Fruit fly (Drosophila melanogaster): ENCODE results near the gene Efhc1.1.

The Efhc1.1 gene

dm6 chrX:15783610-15784009 lies at the start of gene Efhc1.1:
Gene Efhc1.1, minus strand, starts transcription at chrX:15783710.
- TF ChIP-seq Pif1B (GFP tag; optimal IDR thresholded peaks at IDR 0.05) (no peak), gl (tag; optimal IDR thresholded peaks at IDR 0.05) (no peak), CG32121 (GFP tag; IDR thresholded peaks at IDR 0.05) (no peak), CG9948 (tag; optimal IDR thresholded peaks at IDR 0.05) (no peak), CG10348 (GFP tag; IDR thresholded peaks at IDR 0.05) (no peak), CG13204 (GFP tag; optimal IDR thresholded peaks at IDR 0.05) (no peak), CG14655 (GFP tag; optimal IDR thresholded peaks at IDR 0.05) (no peak)

dm6 chrX:15822363-15822762 lies 38.9 kb upstream of the Efhc1.1 start:
- TF ChIP-seq Snoo (tag; optimal IDR thresholded peaks at IDR 0.05), result no peak
- TF ChIP-seq Ets98B (GFP tag; IDR thresholded peaks at IDR 0.05), result no peak
- TF ChIP-seq CG17806 (tag; optimal IDR thresholded peaks at IDR 0.05), result no peak
- no peak for TF ChIP-seq CG4496 (GFP tag; IDR thresholded peaks at IDR 0.05)
- TF ChIP-seq CG8301 (tag; optimal IDR thresholded peaks at IDR 0.05), result no peak

dm6 chrX:15818608-15819184 lies 35.2 kb upstream of the Efhc1.1 start:
- no peak for TF ChIP-seq CG4496 (GFP tag; IDR thresholded peaks at IDR 0.05)

- no peak for TF ChIP-seq fd96Ca (GFP tag; IDR thresholded peaks at IDR 0.05)
- TF ChIP-seq rn (GFP tag; IDR thresholded peaks at IDR 0.05), result no peak
- TF ChIP-seq EcR (GFP tag; optimal IDR thresholded peaks at IDR 0.05), result no peak
- TF ChIP-seq CG12605 (GFP tag; IDR thresholded peaks at IDR 0.05), result no peak
- TF ChIP-seq Pif1A (GFP tag; optimal IDR thresholded peaks at IDR 0.05), result no peak
- TF ChIP-seq CG17806 (tag; optimal IDR thresholded peaks at IDR 0.05), result no peak
- no peak for TF ChIP-seq CG8301 (tag; optimal IDR thresholded peaks at IDR 0.05)
- TF ChIP-seq CG34367 (tag; optimal IDR thresholded peaks at IDR 0.05), result no peak
- TF ChIP-seq Snoo (tag; optimal IDR thresholded peaks at IDR 0.05), result no peak
- no peak for TF ChIP-seq CG14655 (GFP tag; optimal IDR thresholded peaks at IDR 0.05)
- TF ChIP-seq CG8159 (tag; optimal IDR thresholded peaks at IDR 0.05), result no peak
- no peak for TF ChIP-seq CG10348 (GFP tag; IDR thresholded peaks at IDR 0.05)
- TF ChIP-seq CG13204 (GFP tag; optimal IDR thresholded peaks at IDR 0.05), result no peak
- TF ChIP-seq Ets98B (GFP tag; IDR thresholded peaks at IDR 0.05), result no peak; the same call in 1 of the 2 replicates
- TF ChIP-seq gl (tag; optimal IDR thresholded peaks at IDR 0.05), result no peak
- no peak for TF ChIP-seq CG9948 (tag; optimal IDR thresholded peaks at IDR 0.05)
- no peak for TF ChIP-seq CG15710 (tag; optimal IDR thresholded peaks at IDR 0.05)
- TF ChIP-seq D1 (tag; optimal IDR thresholded peaks at IDR 0.05), result no peak
These were observed 34.3 kb upstream of the Efhc1.1 start for dm6 chrX:15817823-15818222.

- no peak for TF ChIP-seq CG8159 (tag; optimal IDR thresholded peaks at IDR 0.05)
- TF ChIP-seq EcR (GFP tag; optimal IDR thresholded peaks at IDR 0.05), result no peak
- TF ChIP-seq CG4496 (GFP tag; IDR thresholded peaks at IDR 0.05), result no peak
- TF ChIP-seq gl (tag; optimal IDR thresholded peaks at IDR 0.05), result no peak
These were observed 33.4 kb upstream of the Efhc1.1 start for dm6 chrX:15816905-15817304.

- TF ChIP-seq CG15710 (tag; optimal IDR thresholded peaks at IDR 0.05), result no peak
- TF ChIP-seq EcR (GFP tag; optimal IDR thresholded peaks at IDR 0.05), result no peak
- TF ChIP-seq fd96Ca (GFP tag; IDR thresholded peaks at IDR 0.05), result no peak
- TF ChIP-seq Pif1A (GFP tag; optimal IDR thresholded peaks at IDR 0.05), result no peak
- TF ChIP-seq D1 (tag; optimal IDR thresholded peaks at IDR 0.05), result no peak
- TF ChIP-seq CG14655 (GFP tag; optimal IDR thresholded peaks at IDR 0.05), result no peak
- no peak for TF ChIP-seq CG8159 (tag; optimal IDR thresholded peaks at IDR 0.05)
- no peak for TF ChIP-seq Ets98B (GFP tag; IDR thresholded peaks at IDR 0.05)
- no peak for TF ChIP-seq Snoo (tag; optimal IDR thresholded peaks at IDR 0.05)
- TF ChIP-seq CG4496 (GFP tag; IDR thresholded peaks at IDR 0.05), result no peak
These were observed 32.6 kb upstream of the Efhc1.1 start for dm6 chrX:15816127-15816526.

dm6 chrX:15814485-15814884 lies 31.0 kb upstream of the Efhc1.1 start:
- no peak for TF ChIP-seq EcR (GFP tag; optimal IDR thresholded peaks at IDR 0.05)
- no peak for TF ChIP-seq Pif1B (GFP tag; optimal IDR thresholded peaks at IDR 0.05)
- TF ChIP-seq CG9948 (tag; optimal IDR thresholded peaks at IDR 0.05), result no peak
- no peak for TF ChIP-seq CG15710 (tag; optimal IDR thresholded peaks at IDR 0.05)
- no peak for TF ChIP-seq rn (GFP tag; IDR thresholded peaks at IDR 0.05)
- TF ChIP-seq D1 (tag; optimal IDR thresholded peaks at IDR 0.05), result no peak
- TF ChIP-seq CG12605 (GFP tag; IDR thresholded peaks at IDR 0.05), result no peak
- no peak for TF ChIP-seq CG14655 (GFP tag; optimal IDR thresholded peaks at IDR 0.05)
- TF ChIP-seq CG4496 (GFP tag; IDR thresholded peaks at IDR 0.05), result no peak

- TF ChIP-seq CG17806 (tag; optimal IDR thresholded peaks at IDR 0.05) (no peak), CG32121 (GFP tag; IDR thresholded peaks at IDR 0.05) (no peak), CG10348 (GFP tag; IDR thresholded peaks at IDR 0.05) (no peak), CG14655 (GFP tag; optimal IDR thresholded peaks at IDR 0.05) (no peak), CG8159 (tag; optimal IDR thresholded peaks at IDR 0.05) (no peak), Pif1B (GFP tag; optimal IDR thresholded peaks at IDR 0.05) (no peak), fd96Ca (GFP tag; IDR thresholded peaks at IDR 0.05) (no peak), EcR (GFP tag; optimal IDR thresholded peaks at IDR 0.05) (no peak), CG9948 (tag; optimal IDR thresholded peaks at IDR 0.05) (no peak), Snoo (tag; optimal IDR thresholded peaks at IDR 0.05) (no peak), Pif1A (GFP tag; optimal IDR thresholded peaks at IDR 0.05) (no peak)
These were observed 29.7 kb upstream of the Efhc1.1 start for dm6 chrX:15813224-15813623.

Measured in whole organism, pupa.